Fruit fly (Drosophila melanogaster): ENCODE measurements around the gene slgA.

Gene slgA

dm6 chrX:21373659-21374426, at the start of gene slgA (continued):
- TF ChIP-seq CG11696 (GFP tag; IDR thresholded peaks at IDR 0.05): peak; percentile 87
- TF ChIP-seq CG33213 (GFP tag; optimal IDR thresholded peaks at IDR 0.05): peak; percentile 54
- TF ChIP-seq yki (optimal IDR thresholded peaks at IDR 0.05): no peak
- TF ChIP-seq Sox102F (GFP tag; optimal IDR thresholded peaks at IDR 0.05): no peak
- peak; percentile 19 for TF ChIP-seq Sox100B (GFP tag; optimal IDR thresholded peaks at IDR 0.05)
- TF ChIP-seq CG9609 (GFP tag; optimal IDR thresholded peaks at IDR 0.05): peak; percentile 43
- TF ChIP-seq CG2875 (GFP tag; optimal IDR thresholded peaks at IDR 0.05): no peak
- TF ChIP-seq tap (tag; optimal IDR thresholded peaks at IDR 0.05): no peak
- TF ChIP-seq CG15269 (tag; optimal IDR thresholded peaks at IDR 0.05): no peak
- TF ChIP-seq crc (GFP tag; optimal IDR thresholded peaks at IDR 0.05): no peak
- TF ChIP-seq tll (GFP tag; optimal IDR thresholded peaks at IDR 0.05): no peak
- TF ChIP-seq Ets65A (GFP tag): peak; percentile 85
- TF ChIP-seq CG34224 (GFP tag; IDR thresholded peaks at IDR 0.05; ENCODE audit: partially characterized antibody): peak; percentile 62; the same call in 2 of the 3 replicates
- TF ChIP-seq Gsc (GFP tag; IDR thresholded peaks at IDR 0.05): no peak
- no peak for TF ChIP-seq H2.0 (GFP tag; IDR thresholded peaks at IDR 0.05)
- TF ChIP-seq sug (tag; optimal IDR thresholded peaks at IDR 0.05): peak; percentile 92
- no peak for TF ChIP-seq pita (GFP tag; optimal IDR thresholded peaks at IDR 0.05)
- no peak for TF ChIP-seq Bdp1 (GFP tag; optimal IDR thresholded peaks at IDR 0.05)
- peak; percentile 20; the same call in 1 of the 2 replicates for TF ChIP-seq onecut (GFP tag; IDR thresholded peaks at IDR 0.05)
- no peak for TF ChIP-seq Ssrp (tag; optimal IDR thresholded peaks at IDR 0.05)
- TF ChIP-seq Kr (GFP tag; optimal IDR thresholded peaks at IDR 0.05): no peak
- TF ChIP-seq z (GFP tag; IDR thresholded peaks at IDR 0.05): no peak
- no peak for TF ChIP-seq CG14667 (GFP tag; IDR thresholded peaks at IDR 0.05)
- TF ChIP-seq CG4617 (GFP tag; optimal IDR thresholded peaks at IDR 0.05; ENCODE audit: borderline replicate concordance): no peak
- peak; percentile 89 for TF ChIP-seq CG15073 (GFP tag; optimal IDR thresholded peaks at IDR 0.05)
- peak; percentile 71 for TF ChIP-seq amos (GFP tag; IDR thresholded peaks at IDR 0.05; ENCODE audit: partially characterized antibody)
- no peak for TF ChIP-seq peb (GFP tag; IDR thresholded peaks at IDR 0.05)
- TF ChIP-seq CG11560 (tag; IDR thresholded peaks at IDR 0.05): no peak
- no peak for TF ChIP-seq prd (optimal IDR thresholded peaks at IDR 0.05)
- TF ChIP-seq prd (GFP tag; IDR thresholded peaks at IDR 0.05): no peak
- TF ChIP-seq B-H1 (GFP tag; IDR thresholded peaks at IDR 0.05): no peak
- no peak for TF ChIP-seq chm (GFP tag; IDR thresholded peaks at IDR 0.05)
- TF ChIP-seq otp (GFP tag; IDR thresholded peaks at IDR 0.05): no peak; the same call in 2 of the 3 replicates
- TF ChIP-seq cato (GFP tag; optimal IDR thresholded peaks at IDR 0.05; ENCODE audit: borderline replicate concordance): no peak
- TF ChIP-seq sim (GFP tag; IDR thresholded peaks at IDR 0.05): no peak
- no peak for TF ChIP-seq lov (optimal IDR thresholded peaks at IDR 0.05)
- no peak for TF ChIP-seq lov (GFP tag; IDR thresholded peaks at IDR 0.05)
- TF ChIP-seq NC2β (GFP tag; optimal IDR thresholded peaks at IDR 0.05): peak; percentile 48
- TF ChIP-seq CG9797 (GFP tag; optimal IDR thresholded peaks at IDR 0.05): no peak
- peak; percentile 49 for TF ChIP-seq lab (GFP tag; optimal IDR thresholded peaks at IDR 0.05)

- TF ChIP-seq Hmr (GFP tag; optimal IDR thresholded peaks at IDR 0.05) (no peak), row (GFP tag; IDR thresholded peaks at IDR 0.05) (no peak), Atf-2 (GFP tag; optimal IDR thresholded peaks at IDR 0.05) (no peak), fu2 (GFP tag; optimal IDR thresholded peaks at IDR 0.05) (no peak), Deaf1 (tag; optimal IDR thresholded peaks at IDR 0.05) (no peak), Atf3 (GFP tag; optimal IDR thresholded peaks at IDR 0.05) (no peak), CG10209 (GFP tag; optimal IDR thresholded peaks at IDR 0.05) (no peak), CG14710 (tag; optimal IDR thresholded peaks at IDR 0.05) (no peak), lmd (GFP tag; IDR thresholded peaks at IDR 0.05) (no peak)
Measured at dm6 chrX:21333135-21333534, 40.7 kb upstream of the slgA start.

Data from whole organism, embryonic.